Worm (Caenorhabditis elegans) whole organism, midembryonic: ENCODE results near the gene F19G12.4.
"Not testable (repeated sequence)": the region's sequence is repeated elsewhere in the genome, so short reads cannot be mapped to it uniquely, and the experiment has no call there.

Experiments used
- T22C8.4 ChIP-seq: fragments of 200-800 bp; sonication (Bioruptor generic); IDR thresholded peaks from 2 replicates; pipeline ENCODE4 v1.3.6; 2022; ENCODE audit warnings: missing genetic modification characterization, missing compliant biosample characterization
- cog-1 ChIP-seq: sonication (generic microtip); optimal IDR thresholded peaks from 2 replicates; lab custom pipeline; 2016; ENCODE audit warnings: missing genetic modification characterization, missing compliant biosample characterization
- flt-1 ChIP-seq: fragments of 200-800 bp; sonication (Bioruptor generic); IDR thresholded peaks from 2 replicates; pipeline ENCODE4 v1.3.6; 2022; ENCODE audit warnings: missing genetic modification characterization, missing compliant biosample characterization
- klf-2 ChIP-seq: fragments of 200-800 bp; sonication (Bioruptor generic); conservative IDR thresholded peaks from 2 replicates; pipeline ENCODE4 v1.3.6; 2022; ENCODE audit warnings: missing genetic modification reagents, missing genetic modification characterization, missing compliant biosample characterization
- med-1 ChIP-seq: sonication (generic microtip); optimal IDR thresholded peaks from 2 replicates; lab custom pipeline; 2017; ENCODE audit warnings: missing genetic modification characterization, mild to moderate bottlenecking, missing compliant biosample characterization, antibody characterized with exemption, missing genetic modification reagents; ENCODE audit not compliant: insufficient read depth
- ref-1 ChIP-seq: fragments of 200-800 bp; sonication (Bioruptor generic); conservative IDR thresholded peaks from 2 replicates; pipeline ENCODE4 v1.3.6; 2022; ENCODE audit warnings: missing genetic modification reagents, missing genetic modification characterization, missing compliant biosample characterization
- tab-1 ChIP-seq: fragments of 200-800 bp; sonication (Bioruptor generic); IDR thresholded peaks from 2 replicates; pipeline ENCODE4 v1.3.6; 2022; ENCODE audit warnings: missing genetic modification characterization, missing compliant biosample characterization
- ztf-23 ChIP-seq: fragments of 200-800 bp; sonication (Bioruptor generic); IDR thresholded peaks from 2 replicates; pipeline ENCODE4 v1.3.6; 2022; ENCODE audit warnings: missing genetic modification reagents, missing genetic modification characterization, missing compliant biosample characterization
- ztf-29 ChIP-seq: fragments of 200-800 bp; sonication (Bioruptor generic); IDR thresholded peaks from 2 replicates; pipeline ENCODE4 v1.3.6; 2022; ENCODE audit warnings: missing genetic modification reagents, missing genetic modification characterization, missing compliant biosample characterization

The F19G12.4 gene

ce11 chrX:1409224-1409623, 7.9 kb upstream of the F19G12.4 start:
- no peak for TF ChIP-seq ztf-23 (GFP tag; lab: Robert Waterston, UW)
- no peak for TF ChIP-seq ref-1
- TF ChIP-seq klf-2 (GFP tag; lab: Robert Waterston, UW), result no peak
- TF ChIP-seq T22C8.4 (GFP tag; lab: Robert Waterston, UW), result no peak
- no peak for TF ChIP-seq tab-1 (GFP tag; lab: Robert Waterston, UW)
- TF ChIP-seq flt-1, result no peak
- no peak for TF ChIP-seq ztf-29 (GFP tag; lab: Robert Waterston, UW)
- no peak for TF ChIP-seq cog-1 (tag; lab: Kevin White, UChicago)
- no peak for TF ChIP-seq med-1 (GFP tag; lab: Kevin White, UChicago)

ce11 chrX:1410552-1410951, 6.6 kb upstream of the F19G12.4 start, which contains the start of gene abu-2:
TSS of gene abu-2 (minus strand) at chrX:1410652.
- TF ChIP-seq ztf-29 (GFP tag; lab: Robert Waterston, UW), result no peak
- TF ChIP-seq klf-2 (GFP tag; lab: Robert Waterston, UW), result no peak
- TF ChIP-seq med-1 (GFP tag; lab: Kevin White, UChicago), result no peak
- TF ChIP-seq cog-1 (tag; lab: Kevin White, UChicago), result no peak
- TF ChIP-seq tab-1 (GFP tag; lab: Robert Waterston, UW), result no peak
- no peak for TF ChIP-seq ztf-23 (GFP tag; lab: Robert Waterston, UW)
- TF ChIP-seq T22C8.4 (GFP tag; lab: Robert Waterston, UW), result no peak
- TF ChIP-seq flt-1, result no peak
- no peak for TF ChIP-seq ref-1

- TF ChIP-seq med-1 (GFP tag; lab: Kevin White, UChicago) (no peak), flt-1 (no peak), klf-2 (GFP tag; lab: Robert Waterston, UW) (no peak), tab-1 (GFP tag; lab: Robert Waterston, UW) (no peak), ztf-29 (GFP tag; lab: Robert Waterston, UW) (no peak), ref-1 (no peak), ztf-23 (GFP tag; lab: Robert Waterston, UW) (no peak), T22C8.4 (GFP tag; lab: Robert Waterston, UW) (no peak), cog-1 (tag; lab: Kevin White, UChicago) (no peak)
Measured at ce11 chrX:1412844-1413243, 4.3 kb upstream of the F19G12.4 start, which contains the start of gene srh-19. TSS of gene srh-19 (plus strand) at chrX:1413144.

ce11 chrX:1419163-1419696, 2.1 kb downstream of the F19G12.4 start, which contains the start of gene F19G12.9:
TSS of gene F19G12.9 (plus strand) at chrX:1419213.
- no peak for TF ChIP-seq T22C8.4 (GFP tag; lab: Robert Waterston, UW)
- TF ChIP-seq ref-1, result no peak
- no peak for TF ChIP-seq flt-1

DNA sequence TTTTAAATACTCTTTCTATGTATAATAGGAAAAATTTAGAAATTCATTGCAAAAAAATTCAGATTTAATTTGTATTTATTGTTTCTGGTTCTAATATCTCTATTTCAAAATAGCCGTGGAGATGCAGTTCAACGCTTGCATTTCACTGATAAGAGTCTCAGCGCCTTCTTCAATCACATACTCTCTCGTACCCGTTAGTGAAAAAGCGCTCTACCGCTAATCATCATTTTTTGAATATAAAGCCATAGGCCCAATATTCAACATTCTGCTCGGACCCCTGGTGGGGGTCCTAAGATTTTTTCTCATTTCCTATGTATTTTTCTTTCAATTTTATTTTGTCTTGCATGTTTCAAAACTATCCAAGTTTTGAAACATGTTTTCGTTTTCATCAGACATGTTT, 3.4 kb downstream of the F19G12.4 start:
- TF ChIP-seq cog-1 (tag; lab: Kevin White, UChicago) (no peak), ref-1 (no peak), ztf-23 (GFP tag; lab: Robert Waterston, UW) (no peak), T22C8.4 (GFP tag; lab: Robert Waterston, UW) (no peak), tab-1 (GFP tag; lab: Robert Waterston, UW) (no peak), ztf-29 (GFP tag; lab: Robert Waterston, UW) (no peak), klf-2 (GFP tag; lab: Robert Waterston, UW) (no peak), flt-1 (no peak), med-1 (GFP tag; lab: Kevin White, UChicago) (no peak)

- TF ChIP-seq klf-2 (GFP tag; lab: Robert Waterston, UW) (no peak), ztf-29 (GFP tag; lab: Robert Waterston, UW) (no peak), T22C8.4 (GFP tag; lab: Robert Waterston, UW) (no peak), flt-1 (no peak), ztf-23 (GFP tag; lab: Robert Waterston, UW) (no peak), ref-1 (no peak), med-1 (GFP tag; lab: Kevin White, UChicago) (no peak), cog-1 (tag; lab: Kevin White, UChicago) (no peak), tab-1 (GFP tag; lab: Robert Waterston, UW) (no peak)
Measured at ce11 chrX:1424509-1424908, 7.4 kb downstream of the F19G12.4 start, which contains the start of gene F19G12.3. TSS of gene F19G12.3 (plus strand) at chrX:1424809.

ce11 chrX:1426425-1426824, 9.3 kb downstream of the F19G12.4 start, which contains the start of gene F19G12.11:
TSS of gene F19G12.11 (minus strand) at chrX:1426525.
- TF ChIP-seq cog-1 (tag; lab: Kevin White, UChicago) (no peak), klf-2 (GFP tag; lab: Robert Waterston, UW) (no peak), ztf-23 (GFP tag; lab: Robert Waterston, UW) (no peak), ref-1 (no peak), T22C8.4 (GFP tag; lab: Robert Waterston, UW) (no peak), ztf-29 (GFP tag; lab: Robert Waterston, UW) (no peak), tab-1 (GFP tag; lab: Robert Waterston, UW) (no peak), flt-1 (no peak), med-1 (GFP tag; lab: Kevin White, UChicago) (no peak)

- TF ChIP-seq klf-2 (GFP tag; lab: Robert Waterston, UW); med-1 (GFP tag; lab: Kevin White, UChicago); ref-1: not testable (repeated sequence)
Measured at ce11 chrX:1430707-1431106, 13.6 kb downstream of the F19G12.4 start, which contains the start of gene F19G12.1. TSS of gene F19G12.1 (plus strand) at chrX:1431007.

- TF ChIP-seq ztf-23 (GFP tag; lab: Robert Waterston, UW), result no peak
- TF ChIP-seq cog-1 (tag; lab: Kevin White, UChicago), result no peak
- TF ChIP-seq flt-1, result no peak
- no peak for TF ChIP-seq med-1 (GFP tag; lab: Kevin White, UChicago)
- no peak for TF ChIP-seq ztf-29 (GFP tag; lab: Robert Waterston, UW)
- TF ChIP-seq klf-2 (GFP tag; lab: Robert Waterston, UW), result no peak
- TF ChIP-seq T22C8.4 (GFP tag; lab: Robert Waterston, UW), result no peak
- no peak for TF ChIP-seq ref-1
- no peak for TF ChIP-seq tab-1 (GFP tag; lab: Robert Waterston, UW)
Measured at ce11 chrX:1437097-1437496, 20.0 kb downstream of the F19G12.4 start.
